Worm (Caenorhabditis elegans) whole organism, early embryonic: ENCODE results near the gene K06A4.6.

Source experiments
- B0310.2 ChIP-seq: sonication (generic microtip); optimal IDR thresholded peaks from 2 replicates; lab custom pipeline; 2016; ENCODE audit warnings: mild to moderate bottlenecking, missing genetic modification characterization, missing compliant biosample characterization
- F13C5.2 ChIP-seq: sonication (generic microtip); optimal IDR thresholded peaks from 2 replicates; lab custom pipeline; 2017; ENCODE audit warnings: mild to moderate bottlenecking, missing genetic modification characterization, inconsistent platforms, missing compliant biosample characterization
- aly-1 ChIP-seq: sonication (generic microtip); optimal IDR thresholded peaks from 2 replicates; lab custom pipeline; 2016; ENCODE audit warnings: missing genetic modification characterization, missing compliant biosample characterization
- ama-1 ChIP-seq: fragments of 150-350 bp; optimal IDR thresholded peaks from 2 replicates; lab custom pipeline; 2014
- ceh-13 ChIP-seq: fragments of 200-800 bp; sonication (Bioruptor generic); optimal IDR thresholded peaks from 2 replicates; lab custom pipeline; 2018; ENCODE audit warnings: mild to moderate bottlenecking, missing genetic modification characterization, missing compliant biosample characterization
- ceh-36 ChIP-seq: sonication (generic microtip); optimal IDR thresholded peaks from 2 replicates; lab custom pipeline; 2016; ENCODE audit warnings: missing genetic modification characterization, inconsistent platforms, missing compliant biosample characterization
- ets-7 ChIP-seq: sonication (generic microtip); optimal IDR thresholded peaks from 2 replicates; lab custom pipeline; 2016; ENCODE audit warnings: missing genotype, missing genetic modification characterization, missing compliant biosample characterization
- flt-1 ChIP-seq: fragments of 200-800 bp; sonication (Bioruptor generic); IDR thresholded peaks from 2 replicates; pipeline ENCODE4 v1.3.6; 2022; ENCODE audit warnings: missing genetic modification characterization, missing compliant biosample characterization
- hmbx-1 ChIP-seq: sonication (generic microtip); optimal IDR thresholded peaks from 2 replicates; lab custom pipeline; 2016; ENCODE audit warnings: mild to moderate bottlenecking, missing genetic modification characterization, missing compliant biosample characterization
- hmg-4 ChIP-seq: fragments of 200-800 bp; sonication (Bioruptor generic); optimal IDR thresholded peaks from 2 replicates; lab custom pipeline; 2018; ENCODE audit warnings: mild to moderate bottlenecking, missing genetic modification characterization, missing compliant biosample characterization
- hnd-1 ChIP-seq: sonication (generic microtip); optimal IDR thresholded peaks from 2 replicates; lab custom pipeline; 2016; ENCODE audit warnings: missing genetic modification characterization, missing compliant biosample characterization
- pes-1 ChIP-seq: fragments of 200-800 bp; sonication (Bioruptor generic); IDR thresholded peaks from 2 replicates; pipeline ENCODE4 v1.3.6; 2022; ENCODE audit warnings: missing genetic modification reagents, missing genetic modification characterization, missing compliant biosample characterization
- scrt-1 ChIP-seq: fragments of 200-800 bp; sonication (Bioruptor generic); IDR thresholded peaks from 2 replicates; pipeline ENCODE4 v1.3.6; 2022; ENCODE audit warnings: missing genetic modification characterization, missing compliant biosample characterization
- sea-1 ChIP-seq: fragments of 200-800 bp; sonication (Bioruptor generic); conservative IDR thresholded peaks from 2 replicates; pipeline ENCODE4 v1.3.6; 2022; ENCODE audit warnings: missing genetic modification characterization, missing compliant biosample characterization
- tbx-11 ChIP-seq: fragments of 200-800 bp; sonication (Bioruptor generic); IDR thresholded peaks from 2 replicates; pipeline ENCODE4 v1.3.6; 2022; ENCODE audit warnings: missing genetic modification characterization, missing compliant biosample characterization
- tbx-37 ChIP-seq: fragments of 200-800 bp; sonication (Bioruptor generic); conservative IDR thresholded peaks from 2 replicates; pipeline ENCODE4 v1.3.6; 2022; ENCODE audit warnings: missing genetic modification reagents, missing genetic modification characterization, missing compliant biosample characterization
- tra-4 ChIP-seq: sonication (generic microtip); optimal IDR thresholded peaks from 2 replicates; lab custom pipeline; 2017; ENCODE audit warnings: missing genetic modification characterization, missing compliant biosample characterization

Gene K06A4.6

ce11 chrV:9485508-9485907 is 5.0 kb upstream of the K06A4.6 start:
- TF ChIP-seq ceh-36 (tag; lab: Kevin White, UChicago) (no peak), ets-7 (tag; lab: Kevin White, UChicago) (no peak), flt-1 (GFP tag; lab: Robert Waterston, UW) (no peak), scrt-1 (no peak), aly-1 (tag; lab: Kevin White, UChicago) (no peak), pes-1 (GFP tag; lab: Robert Waterston, UW) (no peak), hnd-1 (no peak), tbx-37 (GFP tag; lab: Robert Waterston, UW) (no peak), hmg-4 (GFP tag; lab: Kevin White, UChicago) (no peak), B0310.2 (tag; lab: Kevin White, UChicago) (no peak), F13C5.2 (tag; lab: Kevin White, UChicago) (no peak), sea-1 (GFP tag; lab: Robert Waterston, UW) (no peak), tbx-11 (GFP tag; lab: Robert Waterston, UW) (no peak), ama-1 (lab: Kevin White, UChicago) (no peak), hmbx-1 (tag; lab: Kevin White, UChicago) (no peak), ceh-13 (no peak)

- TF ChIP-seq hmg-4 (GFP tag; lab: Kevin White, UChicago) = no peak
- TF ChIP-seq tbx-11 (GFP tag; lab: Robert Waterston, UW) = no peak
- TF ChIP-seq scrt-1 = no peak
- no peak for TF ChIP-seq flt-1 (GFP tag; lab: Robert Waterston, UW)
- TF ChIP-seq ceh-13 = no peak
- TF ChIP-seq aly-1 (tag; lab: Kevin White, UChicago) = no peak
- no peak for TF ChIP-seq B0310.2 (tag; lab: Kevin White, UChicago)
- no peak for TF ChIP-seq tbx-37 (GFP tag; lab: Robert Waterston, UW)
- TF ChIP-seq pes-1 (GFP tag; lab: Robert Waterston, UW) = no peak
- TF ChIP-seq tra-4 (tag; lab: Kevin White, UChicago) = no peak
- TF ChIP-seq sea-1 (GFP tag; lab: Robert Waterston, UW) = no peak
- TF ChIP-seq ama-1 (lab: Kevin White, UChicago) = no peak
- no peak for TF ChIP-seq ets-7 (tag; lab: Kevin White, UChicago)
Observed at ce11 chrV:9483738-9484256, 3.3 kb upstream of the K06A4.6 start, which contains the start of gene K06A4.2. K06A4.2 (plus strand) TSS chrV:9484206.

ce11 chrV:9477863-9478262 is 2.6 kb downstream of the K06A4.6 start, which contains the start of gene nas-3:
nas-3 (plus strand) TSS chrV:9478163.
- no peak for TF ChIP-seq aly-1 (tag; lab: Kevin White, UChicago)
- no peak for TF ChIP-seq ceh-36 (tag; lab: Kevin White, UChicago)
- TF ChIP-seq scrt-1 = no peak
- no peak for TF ChIP-seq tbx-11 (GFP tag; lab: Robert Waterston, UW)
- TF ChIP-seq hmg-4 (GFP tag; lab: Kevin White, UChicago) = no peak
- no peak for TF ChIP-seq hnd-1
- no peak for TF ChIP-seq B0310.2 (tag; lab: Kevin White, UChicago)
- TF ChIP-seq pes-1 (GFP tag; lab: Robert Waterston, UW) = no peak
- TF ChIP-seq hmbx-1 (tag; lab: Kevin White, UChicago) = no peak
- TF ChIP-seq ets-7 (tag; lab: Kevin White, UChicago) = no peak
- no peak for TF ChIP-seq F13C5.2 (tag; lab: Kevin White, UChicago)
- no peak for TF ChIP-seq ama-1 (lab: Kevin White, UChicago)
- no peak for TF ChIP-seq tbx-37 (GFP tag; lab: Robert Waterston, UW)
- no peak for TF ChIP-seq ceh-13
- no peak for TF ChIP-seq sea-1 (GFP tag; lab: Robert Waterston, UW)
- no peak for TF ChIP-seq flt-1 (GFP tag; lab: Robert Waterston, UW)
- TF ChIP-seq tra-4 (tag; lab: Kevin White, UChicago) = no peak

ce11 chrV:9473924-9474323 is 6.5 kb downstream of the K06A4.6 start:
- TF ChIP-seq ets-7 (tag; lab: Kevin White, UChicago) (no peak), hnd-1 (no peak), ama-1 (lab: Kevin White, UChicago) (no peak), tbx-37 (GFP tag; lab: Robert Waterston, UW) (no peak), pes-1 (GFP tag; lab: Robert Waterston, UW) (no peak), hmg-4 (GFP tag; lab: Kevin White, UChicago) (no peak), hmbx-1 (tag; lab: Kevin White, UChicago) (no peak), flt-1 (GFP tag; lab: Robert Waterston, UW) (no peak), F13C5.2 (tag; lab: Kevin White, UChicago) (no peak), tbx-11 (GFP tag; lab: Robert Waterston, UW) (no peak)

ce11 chrV:9471675-9472074 is 8.8 kb downstream of the K06A4.6 start, which contains the start of gene flp-6:
flp-6 (plus strand) TSS chrV:9471975.
- no peak for TF ChIP-seq hmg-4 (GFP tag; lab: Kevin White, UChicago)
- no peak for TF ChIP-seq B0310.2 (tag; lab: Kevin White, UChicago)
- no peak for TF ChIP-seq ama-1 (lab: Kevin White, UChicago)
- no peak for TF ChIP-seq hnd-1
- TF ChIP-seq sea-1 (GFP tag; lab: Robert Waterston, UW) = no peak
- no peak for TF ChIP-seq aly-1 (tag; lab: Kevin White, UChicago)
- no peak for TF ChIP-seq tbx-11 (GFP tag; lab: Robert Waterston, UW)
- TF ChIP-seq ceh-36 (tag; lab: Kevin White, UChicago) = no peak
- TF ChIP-seq tbx-37 (GFP tag; lab: Robert Waterston, UW) = no peak

- TF ChIP-seq pes-1 (GFP tag; lab: Robert Waterston, UW) (no peak), tra-4 (tag; lab: Kevin White, UChicago) (no peak), tbx-37 (GFP tag; lab: Robert Waterston, UW) (no peak), scrt-1 (no peak), aly-1 (tag; lab: Kevin White, UChicago) (no peak), B0310.2 (tag; lab: Kevin White, UChicago) (no peak), ets-7 (tag; lab: Kevin White, UChicago) (no peak), hmg-4 (GFP tag; lab: Kevin White, UChicago) (no peak)
Observed at ce11 chrV:9465529-9465928, 14.9 kb downstream of the K06A4.6 start.

- TF ChIP-seq hnd-1 (no peak), ceh-13 (no peak), ceh-36 (tag; lab: Kevin White, UChicago) (no peak), flt-1 (GFP tag; lab: Robert Waterston, UW) (no peak), tra-4 (tag; lab: Kevin White, UChicago) (no peak), hmbx-1 (tag; lab: Kevin White, UChicago) (no peak), sea-1 (GFP tag; lab: Robert Waterston, UW) (no peak), scrt-1 (no peak), aly-1 (tag; lab: Kevin White, UChicago) (no peak), ama-1 (lab: Kevin White, UChicago) (no peak), tbx-11 (GFP tag; lab: Robert Waterston, UW) (no peak), F13C5.2 (tag; lab: Kevin White, UChicago) (no peak), B0310.2 (tag; lab: Kevin White, UChicago) (no peak), pes-1 (GFP tag; lab: Robert Waterston, UW) (no peak), ets-7 (tag; lab: Kevin White, UChicago) (no peak), tbx-37 (GFP tag; lab: Robert Waterston, UW) (no peak), hmg-4 (GFP tag; lab: Kevin White, UChicago) (no peak)
Observed at ce11 chrV:9462605-9463004, 17.9 kb downstream of the K06A4.6 start, which contains the start of gene F07D3.3. F07D3.3 (minus strand) TSS chrV:9462705.
